Worm (Caenorhabditis elegans) whole organism, young adult: ENCODE results near the gene srlf-24.

Experiments used
- B0019.2 ChIP-seq: fragments of 200-800 bp; sonication (Bioruptor generic); conservative IDR thresholded peaks from 2 replicates; pipeline ENCODE4 v1.3.6; 2022; ENCODE audit warnings: missing genetic modification reagents, missing genetic modification characterization, missing compliant biosample characterization
- ceh-27 ChIP-seq: fragments of 200-800 bp; sonication (Bioruptor generic); optimal IDR thresholded peaks from 2 replicates; lab custom pipeline; 2018; ENCODE audit warnings: mild to moderate bottlenecking, missing genetic modification characterization, moderate library complexity, missing compliant biosample characterization
- die-1 ChIP-seq: sonication (generic microtip); optimal IDR thresholded peaks from 2 replicates; lab custom pipeline; 2016; ENCODE audit warnings: missing genotype, mild to moderate bottlenecking, missing genetic modification characterization, missing compliant biosample characterization
- nfya-1 ChIP-seq: sonication (generic microtip); optimal IDR thresholded peaks from 2 replicates; lab custom pipeline; 2017; ENCODE audit warnings: antibody characterized with exemption, missing compliant biosample characterization, missing genetic modification characterization, borderline replicate concordance; ENCODE audit not compliant: insufficient read depth
- tlf-1 ChIP-seq: fragments of 200-800 bp; sonication (Bioruptor generic); optimal IDR thresholded peaks from 2 replicates; lab custom pipeline; 2018; ENCODE audit warnings: mild to moderate bottlenecking, missing genetic modification characterization, missing compliant biosample characterization

ce11 chrIV:11062984-11063613 lies 42.5 kb downstream of the srlf-24 start:
- TF ChIP-seq B0019.2 (no peak), ceh-27 (no peak), die-1 (tag; lab: Kevin White, UChicago) (no peak), tlf-1 (GFP tag; lab: Kevin White, UChicago) (no peak), nfya-1 (tag; lab: Kevin White, UChicago) (no peak)
